Worm (Caenorhabditis elegans) whole organism, young adult: ENCODE results near the gene ras-2.
"Not testable (repeated sequence)": the region's sequence is repeated elsewhere in the genome, so short reads cannot be mapped to it uniquely, and the experiment has no call there.

Source experiments
- C06A6.2 ChIP-seq: fragments of 200-800 bp; sonication (Bioruptor generic); conservative IDR thresholded peaks from 2 replicates; pipeline ENCODE4 v1.3.6; 2022; ENCODE audit warnings: missing genetic modification characterization, missing compliant biosample characterization
- D2030.7 ChIP-seq: fragments of 200-800 bp; sonication (Bioruptor generic); IDR thresholded peaks from 2 replicates; pipeline ENCODE4 v1.3.6; 2022; ENCODE audit warnings: missing genetic modification reagents, missing genetic modification characterization, missing compliant biosample characterization
- Y56A3A.18 ChIP-seq: fragments of 200-800 bp; sonication (Bioruptor generic); IDR thresholded peaks from 2 replicates; pipeline ENCODE4 v1.3.6; 2022; ENCODE audit warnings: missing genetic modification reagents, missing genetic modification characterization, missing compliant biosample characterization
- attf-3 ChIP-seq: fragments of 200-800 bp; sonication (Bioruptor generic); conservative IDR thresholded peaks from 2 replicates; pipeline ENCODE4 v1.3.6; 2022; ENCODE audit warnings: missing genetic modification reagents, missing genetic modification characterization, missing compliant biosample characterization
- ceh-100 ChIP-seq: fragments of 200-800 bp; sonication (Bioruptor generic); IDR thresholded peaks from 2 replicates; pipeline ENCODE4 v1.3.6; 2022; ENCODE audit warnings: missing genetic modification reagents, missing genetic modification characterization, missing compliant biosample characterization
- lin-35 ChIP-seq, 3 experiments: fragments of 150-350 bp in 2 of 3; sonication (generic microtip) in 1 of 3; optimal IDR thresholded peaks; 2 replicates each; lab custom pipeline; 2014 to 2018; ENCODE audit warnings: missing biosample characterization in 3 of 3, missing genetic modification characterization in 3 of 3, missing genetic modification reagents in 3 of 3
- nfya-1 ChIP-seq: sonication (generic microtip); optimal IDR thresholded peaks from 2 replicates; lab custom pipeline; 2017; ENCODE audit warnings: antibody characterized with exemption, missing compliant biosample characterization, missing genetic modification characterization, borderline replicate concordance; ENCODE audit not compliant: insufficient read depth
- nhr-80 ChIP-seq: sonication (generic microtip); optimal IDR thresholded peaks from 2 replicates; lab custom pipeline; 2016; ENCODE audit warnings: missing genetic modification characterization, missing compliant biosample characterization
- pha-4 ChIP-seq: fragments of 150-350 bp; sonication (generic microtip); optimal IDR thresholded peaks from 2 replicates; lab custom pipeline; 2014; ENCODE audit warnings: missing biosample characterization, missing genetic modification reagents, missing genetic modification characterization
- sea-2 ChIP-seq: fragments of 200-800 bp; sonication (Bioruptor generic); IDR thresholded peaks from 2 replicates; pipeline ENCODE4 v1.3.6; 2022; ENCODE audit warnings: missing genetic modification characterization, missing compliant biosample characterization
- snpc-1.1 ChIP-seq: sonication (generic microtip); optimal IDR thresholded peaks from 2 replicates; lab custom pipeline; 2017; ENCODE audit warnings: missing genetic modification characterization, mild to moderate bottlenecking, missing compliant biosample characterization, antibody characterized with exemption, moderate library complexity, missing genotype, missing genetic modification reagents; ENCODE audit not compliant: insufficient read depth
- unc-62 ChIP-seq: fragments of 150-350 bp; optimal IDR thresholded peaks from 2 replicates; lab custom pipeline; 2014; ENCODE audit warnings: missing biosample characterization, missing genetic modification reagents, missing genetic modification characterization
- xnd-1 ChIP-seq: sonication (generic microtip); optimal IDR thresholded peaks from 2 replicates; lab custom pipeline; 2016; ENCODE audit warnings: missing genotype, missing genetic modification reagents, missing genetic modification characterization, missing compliant biosample characterization
- ztf-3 ChIP-seq: fragments of 200-800 bp; sonication (Bioruptor generic); optimal IDR thresholded peaks from 2 replicates; lab custom pipeline; 2018; ENCODE audit warnings: mild to moderate bottlenecking, missing genetic modification characterization, missing compliant biosample characterization

- not testable (repeated sequence) for TF ChIP-seq ztf-3 (GFP tag; lab: Kevin White, UChicago); unc-62; lin-35 (GFP tag; optimal IDR thresholded peaks at IDR 0.05; lab: Kevin White, UChicago); nhr-80 (tag; lab: Kevin White, UChicago); nfya-1; pha-4 (tag; lab: Kevin White, UChicago); Y56A3A.18 (GFP tag; lab: Robert Waterston, UW); attf-3 (GFP tag; lab: Robert Waterston, UW); C06A6.2 (GFP tag; lab: Robert Waterston, UW); sea-2 (GFP tag; lab: Robert Waterston, UW); ceh-100 (GFP tag; lab: Robert Waterston, UW); snpc-1.1 (tag; lab: Kevin White, UChicago)
- TF ChIP-seq xnd-1 (tag; lab: Kevin White, UChicago), result peak; percentile 73
- peak; percentile 62 for TF ChIP-seq D2030.7
These were observed 42.2 kb upstream of the ras-2 start, which contains the start of the genes gex-5 and C38D4.10 for ce11 chrIII:4781937-4782576.
